Fruit fly (Drosophila melanogaster): ENCODE data around the gene Acsf3.
A peak's percentile ranks its signal among the peaks of the same experiment; 100 is the strongest.

Gene Acsf3

DNA sequence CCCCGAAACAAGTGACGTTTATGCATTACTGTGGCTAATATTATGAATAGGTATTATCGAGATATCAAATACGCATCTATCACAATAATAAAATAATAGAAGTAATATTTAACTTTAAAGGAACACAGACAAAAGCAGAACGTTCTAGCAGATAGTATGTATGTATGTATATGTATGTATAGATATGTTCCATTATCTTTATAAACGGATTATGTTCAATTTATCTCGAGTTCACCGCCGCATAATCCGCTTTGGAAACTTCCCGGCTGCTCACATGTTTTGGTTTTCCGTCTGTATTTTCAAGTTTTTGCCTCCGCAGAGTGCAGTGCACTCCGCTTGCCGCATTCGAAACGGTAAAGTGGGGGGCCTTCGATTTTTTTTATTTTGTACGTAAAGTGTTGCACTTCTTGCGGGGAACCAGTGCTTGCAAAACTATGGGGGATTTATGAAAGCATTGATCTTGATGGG is 6.7 kb downstream of the Acsf3 start:
- TF ChIP-seq CG15696 (tag; optimal IDR thresholded peaks at IDR 0.05): peak; percentile 10
- no peak for TF ChIP-seq Abd-B (GFP tag; optimal IDR thresholded peaks at IDR 0.05)
- TF ChIP-seq slp2 (GFP tag; optimal IDR thresholded peaks at IDR 0.05): no peak
- TF ChIP-seq CG15269 (tag; optimal IDR thresholded peaks at IDR 0.05): peak; percentile 43
- peak; percentile 47 for TF ChIP-seq Sox102F (GFP tag; optimal IDR thresholded peaks at IDR 0.05)
- TF ChIP-seq NC2β (GFP tag; optimal IDR thresholded peaks at IDR 0.05): no peak
- TF ChIP-seq CG6654 (GFP tag; optimal IDR thresholded peaks at IDR 0.05): peak; percentile 93
- peak; percentile 19 for TF ChIP-seq sens-2 (GFP tag; IDR thresholded peaks at IDR 0.05)
- no peak for TF ChIP-seq CG17612 (GFP tag; IDR thresholded peaks at IDR 0.05)
- peak; percentile 75 for TF ChIP-seq CG10979 (tag; optimal IDR thresholded peaks at IDR 0.05)
- no peak for TF ChIP-seq NFAT (GFP tag; IDR thresholded peaks at IDR 0.05)
- TF ChIP-seq Oli (tag; optimal IDR thresholded peaks at IDR 0.05): peak; percentile 19
- TF ChIP-seq cad (GFP tag; optimal IDR thresholded peaks at IDR 0.05): no peak
- no peak for TF ChIP-seq sim (GFP tag; IDR thresholded peaks at IDR 0.05)
- peak; percentile 12 for TF ChIP-seq CG8281 (tag; optimal IDR thresholded peaks at IDR 0.05)
- peak; percentile 68 for TF ChIP-seq oc (tag; optimal IDR thresholded peaks at IDR 0.05)
- no peak for TF ChIP-seq ab (GFP tag; optimal IDR thresholded peaks at IDR 0.05)
- peak; percentile 52 for TF ChIP-seq Spps (tag; optimal IDR thresholded peaks at IDR 0.05)
- no peak for TF ChIP-seq C15 (GFP tag; IDR thresholded peaks at IDR 0.05)
- no peak for TF ChIP-seq run (tag; optimal IDR thresholded peaks at IDR 0.05)
- no peak for TF ChIP-seq CG4360 (GFP tag; IDR thresholded peaks at IDR 0.05)
- TF ChIP-seq CG17568 (GFP tag; optimal IDR thresholded peaks at IDR 0.05): no peak
- TF ChIP-seq row (GFP tag; IDR thresholded peaks at IDR 0.05): peak; percentile 70
- peak; percentile 65 for TF ChIP-seq CG8359 (GFP tag; optimal IDR thresholded peaks at IDR 0.05; ENCODE audit: borderline replicate concordance)
- peak; percentile 29 for TF ChIP-seq CG12769 (tag; optimal IDR thresholded peaks at IDR 0.05)
- no peak for TF ChIP-seq CG34422 (GFP tag; IDR thresholded peaks at IDR 0.05)
- no peak for TF ChIP-seq Hr39 (optimal IDR thresholded peaks at IDR 0.05)
- TF ChIP-seq abd-A (tag; optimal IDR thresholded peaks at IDR 0.05): no peak
- TF ChIP-seq gsb-n (tag; optimal IDR thresholded peaks at IDR 0.05): peak; percentile 62
- no peak for TF ChIP-seq sd (tag; optimal IDR thresholded peaks at IDR 0.05)
- TF ChIP-seq CG17802 (tag; optimal IDR thresholded peaks at IDR 0.05): no peak
- TF ChIP-seq CG1647 (GFP tag; optimal IDR thresholded peaks at IDR 0.05): no peak
- TF ChIP-seq CG6689 (GFP tag; IDR thresholded peaks at IDR 0.05): 0 out of 2 replicates have a peak, but pooled peaks have one; percentile 8
- TF ChIP-seq CG17186 (GFP tag; optimal IDR thresholded peaks at IDR 0.05): no peak
- TF ChIP-seq Mad (GFP tag; optimal IDR thresholded peaks at IDR 0.05): no peak
- no peak for TF ChIP-seq Oaz (GFP tag; IDR thresholded peaks at IDR 0.05)
- no peak for TF ChIP-seq z (GFP tag; IDR thresholded peaks at IDR 0.05)
- TF ChIP-seq CG18476 (GFP tag; optimal IDR thresholded peaks at IDR 0.05): no peak
- TF ChIP-seq CG33557 (GFP tag; optimal IDR thresholded peaks at IDR 0.05): peak; percentile 17
- TF ChIP-seq dmrt99B (tag; optimal IDR thresholded peaks at IDR 0.05): peak; percentile 56
- TF ChIP-seq zfh2 (GFP tag; optimal IDR thresholded peaks at IDR 0.05): no peak
- TF ChIP-seq tin (GFP tag; optimal IDR thresholded peaks at IDR 0.05): no peak
- TF ChIP-seq CG42726 (GFP tag; IDR thresholded peaks at IDR 0.05; ENCODE audit: partially characterized antibody): no peak
- TF ChIP-seq CG3995 (GFP tag; optimal IDR thresholded peaks at IDR 0.05): no peak
- no peak for TF ChIP-seq HLHmδ (GFP tag; optimal IDR thresholded peaks at IDR 0.05)
- no peak for TF ChIP-seq CG6175 (GFP tag; IDR thresholded peaks at IDR 0.05)
- TF ChIP-seq CG4820 (GFP tag; optimal IDR thresholded peaks at IDR 0.05): peak; percentile 99
- no peak for TF ChIP-seq zen (tag; optimal IDR thresholded peaks at IDR 0.05)
- no peak for TF ChIP-seq lov (optimal IDR thresholded peaks at IDR 0.05)
- TF ChIP-seq lov (GFP tag; IDR thresholded peaks at IDR 0.05): no peak
- peak; percentile 66 for TF ChIP-seq CG1603 (tag; optimal IDR thresholded peaks at IDR 0.05)
- no peak for TF ChIP-seq Xbp1 (GFP tag; optimal IDR thresholded peaks at IDR 0.05)
